Worm (Caenorhabditis elegans) whole organism, midembryonic: ENCODE measurements around the gene ikke-1.

Experiments
- cog-1 ChIP-seq: sonication (generic microtip); optimal IDR thresholded peaks from 2 replicates; lab custom pipeline; 2016; ENCODE audit warnings: missing genetic modification characterization, missing compliant biosample characterization
- flt-1 ChIP-seq: fragments of 200-800 bp; sonication (Bioruptor generic); IDR thresholded peaks from 2 replicates; pipeline ENCODE4 v1.3.6; 2022; ENCODE audit warnings: missing genetic modification characterization, missing compliant biosample characterization
- med-1 ChIP-seq: sonication (generic microtip); optimal IDR thresholded peaks from 2 replicates; lab custom pipeline; 2017; ENCODE audit warnings: missing genetic modification characterization, mild to moderate bottlenecking, missing compliant biosample characterization, antibody characterized with exemption, missing genetic modification reagents; ENCODE audit not compliant: insufficient read depth
- ref-1 ChIP-seq: fragments of 200-800 bp; sonication (Bioruptor generic); conservative IDR thresholded peaks from 2 replicates; pipeline ENCODE4 v1.3.6; 2022; ENCODE audit warnings: missing genetic modification reagents, missing genetic modification characterization, missing compliant biosample characterization
- tab-1 ChIP-seq: fragments of 200-800 bp; sonication (Bioruptor generic); IDR thresholded peaks from 2 replicates; pipeline ENCODE4 v1.3.6; 2022; ENCODE audit warnings: missing genetic modification characterization, missing compliant biosample characterization
- ztf-23 ChIP-seq: fragments of 200-800 bp; sonication (Bioruptor generic); IDR thresholded peaks from 2 replicates; pipeline ENCODE4 v1.3.6; 2022; ENCODE audit warnings: missing genetic modification reagents, missing genetic modification characterization, missing compliant biosample characterization

ce11 chrIII:9051714-9052113 lies 1.2 kb upstream of the ikke-1 start:
- TF ChIP-seq flt-1 (GFP tag; lab: Robert Waterston, UW) (no peak), ztf-23 (GFP tag; lab: Robert Waterston, UW) (no peak), tab-1 (GFP tag; lab: Robert Waterston, UW) (no peak), cog-1 (no peak), med-1 (GFP tag; lab: Kevin White, UChicago) (no peak), ref-1 (GFP tag; lab: Robert Waterston, UW) (no peak)
